Worm (Caenorhabditis elegans) whole organism, late embryonic: ENCODE measurements around the gene F02C12.1.

Source experiments
- C08G9.2 ChIP-seq: sonication (generic microtip); optimal IDR thresholded peaks from 2 replicates; lab custom pipeline; 2016; ENCODE audit warnings: mild to moderate bottlenecking, missing genetic modification characterization, moderate library complexity, missing compliant biosample characterization
- F13H6.1 ChIP-seq: sonication (generic microtip); optimal IDR thresholded peaks from 2 replicates; lab custom pipeline; 2016; ENCODE audit warnings: missing genetic modification characterization, missing compliant biosample characterization
- ceh-19 ChIP-seq: fragments of 200-800 bp; sonication (Bioruptor generic); optimal IDR thresholded peaks from 2 replicates; lab custom pipeline; 2018; ENCODE audit warnings: mild to moderate bottlenecking, missing genetic modification characterization, missing compliant biosample characterization
- ceh-6 ChIP-seq: fragments of 200-800 bp; sonication (Bioruptor generic); optimal IDR thresholded peaks from 2 replicates; lab custom pipeline; 2018; ENCODE audit warnings: mild to moderate bottlenecking, missing genetic modification characterization, missing compliant biosample characterization
- ceh-9 ChIP-seq: sonication (generic microtip); optimal IDR thresholded peaks from 2 replicates; lab custom pipeline; 2016; ENCODE audit warnings: mild to moderate bottlenecking, missing genetic modification characterization, inconsistent platforms, missing compliant biosample characterization
- elt-2 ChIP-seq: sonication (generic microtip); optimal IDR thresholded peaks from 2 replicates; lab custom pipeline; 2016; ENCODE audit warnings: missing genetic modification reagents, missing genetic modification characterization, missing compliant biosample characterization
- fax-1 ChIP-seq: sonication (generic microtip); optimal IDR thresholded peaks from 2 replicates; lab custom pipeline; 2016; ENCODE audit warnings: missing genotype, missing genetic modification characterization, missing compliant biosample characterization
- mec-3 ChIP-seq: sonication (generic microtip); optimal IDR thresholded peaks from 2 replicates; lab custom pipeline; 2016; ENCODE audit warnings: borderline replicate concordance, missing genetic modification characterization, missing compliant biosample characterization
- nhr-11 ChIP-seq: fragments of 150-350 bp; optimal IDR thresholded peaks from 2 replicates; lab custom pipeline; 2014; ENCODE audit warnings: missing biosample characterization, missing genetic modification characterization
- pqm-1 ChIP-seq: sonication (generic microtip); optimal IDR thresholded peaks from 2 replicates; lab custom pipeline; 2016; ENCODE audit warnings: missing genetic modification characterization, missing compliant biosample characterization
- sox-4 ChIP-seq: sonication (generic microtip); optimal IDR thresholded peaks from 2 replicates; lab custom pipeline; 2017; ENCODE audit warnings: mild to moderate bottlenecking, missing genetic modification characterization, inconsistent platforms, missing compliant biosample characterization
- tbx-2 ChIP-seq: sonication (generic microtip); optimal IDR thresholded peaks from 2 replicates; lab custom pipeline; 2016; ENCODE audit warnings: missing genetic modification characterization, missing compliant biosample characterization
- zip-5 ChIP-seq: sonication (generic microtip); optimal IDR thresholded peaks from 2 replicates; lab custom pipeline; 2016; ENCODE audit warnings: missing genetic modification characterization, missing compliant biosample characterization

DNA sequence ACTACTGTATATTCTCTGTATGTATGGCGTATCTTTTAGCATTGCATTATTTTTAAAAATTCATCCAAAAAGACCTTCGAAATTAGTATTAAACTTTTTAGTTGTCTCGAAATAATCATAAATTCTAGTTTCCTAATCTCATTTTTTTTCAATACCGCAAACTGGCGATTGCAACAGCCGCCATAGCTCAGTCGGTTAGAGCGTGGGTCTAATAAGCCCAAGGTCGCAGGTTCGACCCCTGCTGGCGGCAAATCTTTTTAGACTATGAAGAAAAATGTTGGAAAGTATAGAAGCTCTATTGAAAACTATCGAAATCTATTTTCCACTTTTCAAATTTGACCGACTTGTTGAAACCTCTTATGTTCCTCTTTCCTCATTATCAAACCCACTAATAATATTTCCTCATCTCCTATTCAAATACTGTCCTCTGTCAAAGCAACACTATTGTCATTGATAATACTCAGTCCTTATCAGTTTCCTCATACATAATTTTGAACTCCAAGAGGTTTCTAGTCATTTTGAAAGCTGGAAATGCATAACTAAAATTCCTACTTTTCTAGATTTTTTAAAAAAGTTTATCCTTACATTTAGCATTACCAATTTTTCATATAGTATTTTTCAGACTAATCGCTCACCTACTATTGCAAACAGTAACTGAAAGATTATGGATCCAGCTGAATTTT, 34.0 kb downstream of the F02C12.1 start, which contains the start of gene jmjd-3.3:
- no peak for TF ChIP-seq ceh-9 (tag; lab: Kevin White, UChicago)
- no peak for TF ChIP-seq tbx-2 (tag; lab: Kevin White, UChicago)
- TF ChIP-seq sox-4 (tag; lab: Kevin White, UChicago) = no peak
- no peak for TF ChIP-seq pqm-1 (tag; lab: Kevin White, UChicago)
- TF ChIP-seq nhr-11 (tag; lab: Kevin White, UChicago) = no peak
- TF ChIP-seq C08G9.2 = no peak
- TF ChIP-seq zip-5 (tag; lab: Kevin White, UChicago) = no peak
- no peak for TF ChIP-seq elt-2
- no peak for TF ChIP-seq ceh-19 (GFP tag; lab: Kevin White, UChicago)
- no peak for TF ChIP-seq fax-1 (tag; lab: Kevin White, UChicago)
- TF ChIP-seq mec-3 = no peak
- TF ChIP-seq ceh-6 (GFP tag; lab: Kevin White, UChicago) = no peak
- TF ChIP-seq F13H6.1 (tag; lab: Kevin White, UChicago) = no peak
